Worm (Caenorhabditis elegans) whole organism, L2 larva: ENCODE results near the gene irld-27.

Experiments
- C34F6.9 ChIP-seq: fragments of 150-350 bp; optimal IDR thresholded peaks from 2 replicates; lab custom pipeline; 2014; ENCODE audit warnings: missing biosample characterization, missing genetic modification characterization
- F13H6.1 ChIP-seq: sonication (generic microtip); optimal IDR thresholded peaks from 2 replicates; lab custom pipeline; 2016; ENCODE audit warnings: missing genetic modification characterization, missing compliant biosample characterization
- alr-1 ChIP-seq: fragments of 150-350 bp; optimal IDR thresholded peaks from 2 replicates; lab custom pipeline; 2014; ENCODE audit warnings: missing biosample characterization, missing genetic modification characterization
- aly-2 ChIP-seq: fragments of 150-350 bp; optimal IDR thresholded peaks from 2 replicates; lab custom pipeline; 2014; ENCODE audit warnings: missing biosample characterization, missing genetic modification characterization
- ama-1 ChIP-seq: fragments of 150-350 bp; optimal IDR thresholded peaks from 2 replicates; lab custom pipeline; 2018; ENCODE audit warnings: inconsistent platforms
- ceh-16 ChIP-seq: fragments of 150-350 bp; optimal IDR thresholded peaks from 2 replicates; lab custom pipeline; 2014; ENCODE audit warnings: missing biosample characterization, missing genetic modification characterization
- ceh-82 ChIP-seq: fragments of 150-350 bp; optimal IDR thresholded peaks from 2 replicates; lab custom pipeline; 2014; ENCODE audit warnings: missing biosample characterization, missing genetic modification characterization
- crh-2 ChIP-seq: sonication (generic microtip); optimal IDR thresholded peaks from 2 replicates; lab custom pipeline; 2017; ENCODE audit warnings: missing biosample characterization, missing genetic modification characterization
- dmd-4 ChIP-seq: sonication (generic microtip); optimal IDR thresholded peaks from 2 replicates; lab custom pipeline; 2017; ENCODE audit warnings: missing biosample characterization, missing genetic modification characterization
- egl-27 ChIP-seq: sonication (generic microtip); optimal IDR thresholded peaks from 3 replicates; lab custom pipeline; 2017; ENCODE audit warnings: missing biosample characterization, missing genetic modification reagents, missing genetic modification characterization
- elt-1 ChIP-seq: fragments of 150-350 bp; optimal IDR thresholded peaks from 2 replicates; lab custom pipeline; 2014; ENCODE audit warnings: missing biosample characterization, missing genetic modification characterization
- elt-3 ChIP-seq: sonication (generic microtip); optimal IDR thresholded peaks from 2 replicates; lab custom pipeline; 2017; ENCODE audit warnings: missing biosample characterization, missing genetic modification characterization
- fos-1 ChIP-seq: fragments of 150-350 bp; optimal IDR thresholded peaks from 2 replicates; lab custom pipeline; 2014; ENCODE audit warnings: missing biosample characterization, missing genetic modification characterization
- gmeb-1 ChIP-seq: fragments of 150-350 bp; optimal IDR thresholded peaks from 2 replicates; lab custom pipeline; 2014; ENCODE audit warnings: missing biosample characterization, missing genetic modification characterization
- lin-11 ChIP-seq: fragments of 150-350 bp; sonication (generic microtip); optimal IDR thresholded peaks from 2 replicates; lab custom pipeline; 2014; ENCODE audit warnings: missing biosample characterization, missing genetic modification characterization, inconsistent platforms, mixed read lengths
- lin-13 ChIP-seq: fragments of 150-350 bp; optimal IDR thresholded peaks from 2 replicates; lab custom pipeline; 2014; ENCODE audit warnings: missing biosample characterization, missing genetic modification reagents, missing genetic modification characterization
- lin-39 ChIP-seq: fragments of 150-350 bp; optimal IDR thresholded peaks from 2 replicates; lab custom pipeline; 2014; ENCODE audit warnings: missing biosample characterization, missing genetic modification reagents, missing genetic modification characterization
- lsy-2 ChIP-seq, 2 experiments: fragments of 150-350 bp in 1 of 2; sonication (generic microtip) in 1 of 2; optimal IDR thresholded peaks; 2 replicates each; lab custom pipeline; 2014 to 2017; ENCODE audit warnings: missing biosample characterization in 2 of 2, missing genetic modification characterization in 2 of 2
- mbf-1 ChIP-seq: sonication (generic microtip); optimal IDR thresholded peaks from 2 replicates; lab custom pipeline; 2017; ENCODE audit warnings: missing biosample characterization, missing genetic modification characterization
- nhr-10 ChIP-seq: sonication (generic microtip); optimal IDR thresholded peaks from 2 replicates; lab custom pipeline; 2017; ENCODE audit warnings: missing biosample characterization, missing genetic modification characterization
- nhr-11 ChIP-seq: fragments of 150-350 bp; optimal IDR thresholded peaks from 2 replicates; lab custom pipeline; 2014; ENCODE audit warnings: missing biosample characterization, missing genetic modification characterization
- nhr-12 ChIP-seq: fragments of 150-350 bp; optimal IDR thresholded peaks from 2 replicates; lab custom pipeline; 2014; ENCODE audit warnings: missing biosample characterization, missing genetic modification characterization
- nhr-129 ChIP-seq: fragments of 150-350 bp; optimal IDR thresholded peaks from 2 replicates; lab custom pipeline; 2014; ENCODE audit warnings: missing biosample characterization, missing genetic modification characterization
- nhr-21 ChIP-seq: fragments of 150-350 bp; optimal IDR thresholded peaks from 2 replicates; lab custom pipeline; 2014; ENCODE audit warnings: missing biosample characterization, missing genetic modification characterization
- nhr-23 ChIP-seq: fragments of 150-350 bp; optimal IDR thresholded peaks from 2 replicates; lab custom pipeline; 2014; ENCODE audit warnings: missing biosample characterization, missing genetic modification reagents, missing genetic modification characterization
- nhr-237 ChIP-seq: fragments of 150-350 bp; optimal IDR thresholded peaks from 2 replicates; lab custom pipeline; 2014; ENCODE audit warnings: missing biosample characterization, missing genetic modification characterization
- nhr-25 ChIP-seq: fragments of 150-350 bp; sonication (generic microtip); optimal IDR thresholded peaks from 3 replicates; lab custom pipeline; 2014; ENCODE audit warnings: missing biosample characterization, missing genetic modification characterization
- nhr-77 ChIP-seq: fragments of 150-350 bp; optimal IDR thresholded peaks from 2 replicates; lab custom pipeline; 2014; ENCODE audit warnings: missing biosample characterization, missing genetic modification characterization
- peb-1 ChIP-seq: fragments of 150-350 bp; optimal IDR thresholded peaks from 2 replicates; lab custom pipeline; 2014; ENCODE audit warnings: missing biosample characterization, missing genetic modification characterization
- skn-1 ChIP-seq: sonication (generic microtip); optimal IDR thresholded peaks from 2 replicates; lab custom pipeline; 2017; ENCODE audit warnings: missing biosample characterization, missing genetic modification characterization
- sma-3 ChIP-seq: sonication (generic microtip); optimal IDR thresholded peaks from 2 replicates; lab custom pipeline; 2016; ENCODE audit warnings: missing genetic modification reagents, missing genetic modification characterization, missing compliant biosample characterization
- sma-9 ChIP-seq, 2 experiments: fragments of 150-350 bp in 1 of 2; sonication (generic microtip) in 1 of 2; optimal IDR thresholded peaks; 2 replicates each; lab custom pipeline; 2014 to 2016; ENCODE audit warnings: missing genetic modification characterization in 2 of 2, mild to moderate bottlenecking in 1 of 2, missing biosample characterization in 1 of 2, missing compliant biosample characterization in 1 of 2, missing genetic modification reagents in 1 of 2, moderate library complexity in 1 of 2
- snpc-4 ChIP-seq: fragments of 150-350 bp; optimal IDR thresholded peaks from 2 replicates; lab custom pipeline; 2014; ENCODE audit warnings: missing biosample characterization, missing genetic modification characterization
- unc-39 ChIP-seq: fragments of 150-350 bp; optimal IDR thresholded peaks from 2 replicates; lab custom pipeline; 2014; ENCODE audit warnings: missing biosample characterization, missing genetic modification characterization
- unc-62 ChIP-seq: fragments of 150-350 bp; optimal IDR thresholded peaks from 2 replicates; lab custom pipeline; 2014; ENCODE audit warnings: missing biosample characterization, missing genetic modification reagents, missing genetic modification characterization
- zag-1 ChIP-seq: fragments of 150-350 bp; optimal IDR thresholded peaks from 2 replicates; lab custom pipeline; 2014; ENCODE audit warnings: missing biosample characterization, missing genetic modification characterization
- ztf-1 ChIP-seq: fragments of 200-800 bp; sonication (Bioruptor generic); conservative IDR thresholded peaks from 2 replicates; pipeline ENCODE4 v1.3.6; 2022; ENCODE audit warnings: missing genetic modification characterization, missing compliant biosample characterization
- ztf-11 ChIP-seq: sonication (generic microtip); optimal IDR thresholded peaks from 2 replicates; lab custom pipeline; 2017; ENCODE audit warnings: missing biosample characterization, missing genetic modification characterization
- ztf-4 ChIP-seq: fragments of 150-350 bp; optimal IDR thresholded peaks from 2 replicates; lab custom pipeline; 2014; ENCODE audit warnings: missing biosample characterization, missing genetic modification characterization

The irld-27 gene

ce11 chrII:3332039-3332438 is at the start of gene irld-27:
Gene irld-27 (plus strand): TSS chrII:3332339.
- TF ChIP-seq nhr-12 (tag; lab: Kevin White, UChicago) (no peak), ztf-11 (tag; lab: Kevin White, UChicago) (no peak), dmd-4 (tag; lab: Kevin White, UChicago) (no peak), nhr-25 (tag; lab: Kevin White, UChicago) (no peak), ceh-82 (no peak), ztf-4 (tag; lab: Kevin White, UChicago) (no peak), C34F6.9 (tag; lab: Kevin White, UChicago) (no peak), lsy-2 (tag; optimal IDR thresholded peaks at IDR 0.05; lab: Kevin White, UChicago) (no peak), lin-39 (no peak), ztf-1 (GFP tag; lab: Robert Waterston, UW) (no peak), elt-1 (tag; lab: Kevin White, UChicago) (no peak), skn-1 (tag; lab: Kevin White, UChicago) (no peak), fos-1 (tag; lab: Kevin White, UChicago) (no peak), nhr-129 (tag; lab: Kevin White, UChicago) (no peak), ama-1 (lab: Kevin White, UChicago) (no peak), sma-3 (GFP tag; lab: Kevin White, UChicago) (no peak), F13H6.1 (no peak), nhr-10 (tag; lab: Kevin White, UChicago) (no peak), unc-39 (no peak), sma-9 (GFP tag; optimal IDR thresholded peaks at IDR 0.05; lab: Kevin White, UChicago) (no peak), sma-9 (tag; optimal IDR thresholded peaks at IDR 0.05; lab: Kevin White, UChicago) (no peak)

ce11 chrII:3282353-3282752 is 49.8 kb upstream of the irld-27 start, which contains the start of gene nep-13:
Gene nep-13 (plus strand): TSS chrII:3282653.
- no peak for TF ChIP-seq nhr-12 (tag; lab: Kevin White, UChicago)
- no peak for TF ChIP-seq ceh-82
- no peak for TF ChIP-seq unc-62 (GFP tag; lab: Kevin White, UChicago)
- no peak for TF ChIP-seq skn-1 (tag; lab: Kevin White, UChicago)
- no peak for TF ChIP-seq nhr-23 (tag; lab: Kevin White, UChicago)
- no peak for TF ChIP-seq ceh-16 (tag; lab: Kevin White, UChicago)
- no peak for TF ChIP-seq peb-1 (tag; lab: Kevin White, UChicago)
- no peak for TF ChIP-seq C34F6.9 (tag; lab: Kevin White, UChicago)
- no peak for TF ChIP-seq nhr-25 (tag; lab: Kevin White, UChicago)
- no peak for TF ChIP-seq F13H6.1
- TF ChIP-seq snpc-4 = no peak
- no peak for TF ChIP-seq nhr-10 (tag; lab: Kevin White, UChicago)
- TF ChIP-seq gmeb-1 (tag; lab: Kevin White, UChicago) = no peak
- no peak for TF ChIP-seq lin-39
- TF ChIP-seq ama-1 (lab: Kevin White, UChicago) = no peak
- no peak for TF ChIP-seq ztf-1 (GFP tag; lab: Robert Waterston, UW)
- no peak for TF ChIP-seq nhr-77 (tag; lab: Kevin White, UChicago)
- TF ChIP-seq alr-1 = no peak

- TF ChIP-seq skn-1 (tag; lab: Kevin White, UChicago) (no peak), mbf-1 (tag; lab: Kevin White, UChicago) (no peak), lin-11 (tag; lab: Kevin White, UChicago) (no peak), nhr-11 (no peak), ztf-11 (tag; lab: Kevin White, UChicago) (no peak), ztf-4 (tag; lab: Kevin White, UChicago) (no peak), elt-3 (tag; lab: Kevin White, UChicago) (no peak), nhr-21 (tag; lab: Kevin White, UChicago) (no peak), unc-62 (GFP tag; lab: Kevin White, UChicago) (no peak), aly-2 (tag; lab: Kevin White, UChicago) (no peak), ceh-82 (no peak), crh-2 (tag; lab: Kevin White, UChicago) (no peak), C34F6.9 (tag; lab: Kevin White, UChicago) (no peak), F13H6.1 (no peak), lin-13 (no peak), lin-39 (no peak), egl-27 (tag; lab: Kevin White, UChicago) (no peak), nhr-237 (tag; lab: Kevin White, UChicago) (no peak), ama-1 (lab: Kevin White, UChicago) (no peak), zag-1 (no peak)
- TF ChIP-seq, all 48 proteins: peak for 0
Observed at ce11 chrII:3284558-3284957, 47.6 kb upstream of the irld-27 start, which contains the start of gene scl-15. Gene scl-15 (minus strand): TSS chrII:3284658.
